Fruit fly (Drosophila melanogaster): ENCODE results near the gene PKD.

dm6 chr3R:18310766-18311367 lies 3.3 kb downstream of the PKD start:
- TF ChIP-seq gl (tag; optimal IDR thresholded peaks at IDR 0.05) (no peak), EcR (GFP tag; optimal IDR thresholded peaks at IDR 0.05) (peak; percentile 28)

Measured in whole organism, pupa.